Fruit fly (Drosophila melanogaster): Measurements from ENCODE around the gene Sac1.
A peak's percentile ranks its signal among the peaks of the same experiment; 100 is the strongest.

Sac1 gene

DNA sequence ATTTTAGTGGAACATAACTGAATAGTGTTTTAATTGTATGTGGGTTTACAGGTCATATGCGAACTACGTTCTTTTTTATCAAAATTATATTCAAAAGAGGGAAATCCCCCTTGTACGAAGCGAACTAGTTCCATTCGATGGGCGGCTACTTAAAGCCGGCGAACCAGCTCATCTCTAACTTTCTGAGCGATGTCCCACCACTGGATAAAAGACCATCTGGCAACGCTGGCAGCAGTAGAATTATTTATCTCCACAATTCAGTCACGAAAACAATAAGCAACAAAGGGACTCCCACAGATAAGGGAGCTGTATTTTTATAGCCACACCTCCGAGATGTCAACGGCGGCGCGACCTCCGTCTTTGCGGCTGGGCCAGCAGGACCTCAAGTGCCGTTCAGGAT is 48.1 kb downstream of the Sac1 start, which contains the start of gene Rabex-5 (continued):
- TF ChIP-seq pan (optimal IDR thresholded peaks at IDR 0.05) (no peak), pan (GFP tag; optimal IDR thresholded peaks at IDR 0.05 in 1 of 2, IDR thresholded peaks at IDR 0.05 in 1 of 2) (peak in 1 of 2 experiments; percentile 37), esg (GFP tag; conservative IDR thresholded peaks at IDR 0.05) (no peak), CG8924 (tag; optimal IDR thresholded peaks at IDR 0.05) (peak; percentile 23), CG4820 (GFP tag; optimal IDR thresholded peaks at IDR 0.05) (no peak), Ets97D (GFP tag; optimal IDR thresholded peaks at IDR 0.05) (peak; percentile 63), bsh (GFP tag; optimal IDR thresholded peaks at IDR 0.05) (no peak), Dip2 (GFP tag; IDR thresholded peaks at IDR 0.05) (no peak), CG10431 (GFP tag; optimal IDR thresholded peaks at IDR 0.05) (no peak), zf30C (GFP tag; optimal IDR thresholded peaks at IDR 0.05) (no peak), kay (GFP tag; optimal IDR thresholded peaks at IDR 0.05) (no peak), gfzf (GFP tag; optimal IDR thresholded peaks at IDR 0.05) (peak; percentile 23), dimm (GFP tag; IDR thresholded peaks at IDR 0.05) (no peak), Med (GFP tag) (peak; percentile 85), otp (GFP tag; IDR thresholded peaks at IDR 0.05) (no peak), CG8944 (GFP tag; optimal IDR thresholded peaks at IDR 0.05) (peak; percentile 45), hkb (optimal IDR thresholded peaks at IDR 0.05) (no peak), hkb (GFP tag; IDR thresholded peaks at IDR 0.05) (no peak), CG2116 (GFP tag; optimal IDR thresholded peaks at IDR 0.05) (peak; percentile 50), gem (tag; optimal IDR thresholded peaks at IDR 0.05) (no peak), unc-4 (GFP tag; IDR thresholded peaks at IDR 0.05; ENCODE audit: partially characterized antibody) (peak; percentile 85), Blimp-1 (GFP tag; optimal IDR thresholded peaks at IDR 0.05) (no peak), odd (GFP tag; optimal IDR thresholded peaks at IDR 0.05) (no peak), CG11723 (GFP tag; optimal IDR thresholded peaks at IDR 0.05) (no peak), repo (GFP tag; optimal IDR thresholded peaks at IDR 0.05) (no peak), CG18476 (GFP tag; optimal IDR thresholded peaks at IDR 0.05) (no peak), ase (GFP tag; IDR thresholded peaks at IDR 0.05) (no peak), Dfd (GFP tag; optimal IDR thresholded peaks at IDR 0.05) (no peak), CG14860 (GFP tag; IDR thresholded peaks at IDR 0.05; ENCODE audit: partially characterized antibody) (peak; percentile 53; the same call in 2 of the 3 replicates), fd96Cb (tag; optimal IDR thresholded peaks at IDR 0.05) (no peak), CG6791 (GFP tag; IDR thresholded peaks at IDR 0.05; ENCODE audit: partially characterized antibody) (peak; percentile 90), sisA (GFP tag; IDR thresholded peaks at IDR 0.05) (0 out of 2 replicates have a peak, but pooled peaks have one; percentile 13), slou (GFP tag; optimal IDR thresholded peaks at IDR 0.05) (peak; percentile 13), CG12769 (tag; optimal IDR thresholded peaks at IDR 0.05) (no peak), Kr (GFP tag; optimal IDR thresholded peaks at IDR 0.05) (no peak), CG12299 (tag; optimal IDR thresholded peaks at IDR 0.05) (no peak), schlank (tag; optimal IDR thresholded peaks at IDR 0.05) (no peak), CG30403 (GFP tag; optimal IDR thresholded peaks at IDR 0.05) (peak; percentile 41), grn (GFP tag; optimal IDR thresholded peaks at IDR 0.05) (no peak), Lpt (GFP tag; optimal IDR thresholded peaks at IDR 0.05) (no peak), CG6175 (GFP tag; IDR thresholded peaks at IDR 0.05) (no peak), Camta (GFP tag; optimal IDR thresholded peaks at IDR 0.05) (no peak), Taf1 (GFP tag; IDR thresholded peaks at IDR 0.05) (no peak), Myb (GFP tag; optimal IDR thresholded peaks at IDR 0.05) (peak; percentile 46), lmd (GFP tag; IDR thresholded peaks at IDR 0.05) (peak; percentile 15; the same call in 1 of the 2 replicates), wdn (GFP tag; IDR thresholded peaks at IDR 0.05) (no peak), CG11398 (GFP tag; optimal IDR thresholded peaks at IDR 0.05) (no peak), HmgD (GFP tag; optimal IDR thresholded peaks at IDR 0.05) (peak; percentile 53), CG2202 (tag; optimal IDR thresholded peaks at IDR 0.05) (no peak), tx (GFP tag; optimal IDR thresholded peaks at IDR 0.05) (peak; percentile 21), Hmx (GFP tag; optimal IDR thresholded peaks at IDR 0.05) (no peak), jing (GFP tag; optimal IDR thresholded peaks at IDR 0.05) (no peak), Hey (tag; optimal IDR thresholded peaks at IDR 0.05) (no peak)

Data from whole organism, embryonic.